Worm (Caenorhabditis elegans) whole organism, L1 larva: Measurements from ENCODE around the gene str-134.

ENCODE experiments used
- C04F5.9 ChIP-seq: sonication (generic microtip); optimal IDR thresholded peaks from 2 replicates; lab custom pipeline; 2016; ENCODE audit warnings: missing genetic modification characterization, missing compliant biosample characterization
- C16A3.4 ChIP-seq: fragments of 150-350 bp; optimal IDR thresholded peaks from 2 replicates; lab custom pipeline; 2014; ENCODE audit warnings: missing biosample characterization, missing genetic modification characterization
- alr-1 ChIP-seq: fragments of 200-800 bp; sonication (Bioruptor generic); optimal IDR thresholded peaks from 2 replicates; lab custom pipeline; 2018; ENCODE audit warnings: borderline replicate concordance, mild to moderate bottlenecking, missing genetic modification characterization, missing compliant biosample characterization
- aly-2 ChIP-seq: fragments of 150-350 bp; optimal IDR thresholded peaks from 2 replicates; lab custom pipeline; 2014; ENCODE audit warnings: missing biosample characterization, missing genetic modification characterization
- ama-1 ChIP-seq: fragments of 150-350 bp; optimal IDR thresholded peaks from 2 replicates; lab custom pipeline; 2014
- ceh-63 ChIP-seq: fragments of 200-800 bp; sonication (Bioruptor generic); optimal IDR thresholded peaks from 2 replicates; lab custom pipeline; 2018; ENCODE audit warnings: mild to moderate bottlenecking, missing genetic modification characterization, missing compliant biosample characterization
- ceh-88 ChIP-seq: fragments of 200-800 bp; sonication (Bioruptor generic); IDR thresholded peaks from 2 replicates; pipeline ENCODE4 v1.3.6; 2022; ENCODE audit warnings: missing genetic modification characterization, missing compliant biosample characterization
- dpl-1 ChIP-seq, 3 experiments: fragments of 150-350 bp in 2 of 3; sonication (generic microtip) in 1 of 3; optimal IDR thresholded peaks; 2 replicates each; lab custom pipeline; 2014 to 2017; ENCODE audit warnings: missing biosample characterization in 3 of 3, missing genetic modification characterization in 3 of 3, missing genetic modification reagents in 3 of 3
- efl-1 ChIP-seq, 4 experiments: fragments of 150-350 bp; optimal IDR thresholded peaks in 3 of 4; peaks in 1 of 4; 1 replicate in 1 of 4; 2 replicates in 3 of 4; lab custom pipeline; 2014; ENCODE audit warnings: missing biosample characterization in 2 of 4, missing genetic modification characterization in 2 of 4, missing genetic modification reagents in 2 of 4
- efl-3 ChIP-seq: fragments of 200-800 bp; sonication (Bioruptor generic); optimal IDR thresholded peaks from 2 replicates; lab custom pipeline; 2018; ENCODE audit warnings: mild to moderate bottlenecking, missing genetic modification characterization, missing compliant biosample characterization
- elt-3 ChIP-seq, 6 experiments: fragments of 150-350 bp in 1 of 6; sonication (generic microtip); optimal IDR thresholded peaks; 2 replicates each; lab custom pipeline; 2017 to 2018; ENCODE audit warnings: missing biosample characterization in 6 of 6, missing genetic modification characterization in 6 of 6, inconsistent platforms in 1 of 6
- fkh-10 ChIP-seq: sonication (generic microtip); optimal IDR thresholded peaks from 2 replicates; lab custom pipeline; 2017; ENCODE audit warnings: missing biosample characterization, missing genetic modification reagents, missing genetic modification characterization
- fkh-4 ChIP-seq: sonication (generic microtip); optimal IDR thresholded peaks from 2 replicates; lab custom pipeline; 2016; ENCODE audit warnings: missing compliant biosample characterization, missing genetic modification characterization, borderline replicate concordance
- fkh-8 ChIP-seq: sonication (generic microtip); optimal IDR thresholded peaks from 2 replicates; lab custom pipeline; 2016; ENCODE audit warnings: mild to moderate bottlenecking, missing genetic modification characterization, missing compliant biosample characterization
- fos-1 ChIP-seq: fragments of 150-350 bp; optimal IDR thresholded peaks from 2 replicates; lab custom pipeline; 2014; ENCODE audit warnings: missing biosample characterization, missing genetic modification characterization
- irx-1 ChIP-seq: sonication (generic microtip); optimal IDR thresholded peaks from 2 replicates; lab custom pipeline; 2016; ENCODE audit warnings: missing genetic modification characterization, missing compliant biosample characterization
- isw-1 ChIP-seq: fragments of 200-800 bp; sonication (Bioruptor generic); IDR thresholded peaks from 2 replicates; pipeline ENCODE4 v1.3.6; 2022; ENCODE audit warnings: missing genetic modification characterization, missing compliant biosample characterization
- lin-15B ChIP-seq: fragments of 150-350 bp; sonication (generic microtip); optimal IDR thresholded peaks from 3 replicates; lab custom pipeline; 2014; ENCODE audit warnings: missing biosample characterization, missing genetic modification characterization
- lin-35 ChIP-seq, 2 experiments: fragments of 150-350 bp; optimal IDR thresholded peaks; 2 replicates each; lab custom pipeline; 2014; ENCODE audit warnings: missing biosample characterization in 2 of 2, missing genetic modification characterization in 2 of 2, missing genetic modification reagents in 2 of 2
- lin-39 ChIP-seq: fragments of 150-350 bp; optimal IDR thresholded peaks from 2 replicates; lab custom pipeline; 2014; ENCODE audit warnings: missing biosample characterization, missing genetic modification reagents, missing genetic modification characterization
- lir-3 ChIP-seq: sonication (generic microtip); optimal IDR thresholded peaks from 2 replicates; lab custom pipeline; 2016; ENCODE audit warnings: mild to moderate bottlenecking, missing genetic modification characterization, moderate library complexity, missing compliant biosample characterization; ENCODE audit not compliant: poor library complexity
- nhr-11 ChIP-seq: fragments of 150-350 bp; optimal IDR thresholded peaks from 2 replicates; lab custom pipeline; 2014; ENCODE audit warnings: missing biosample characterization, missing genetic modification characterization
- nhr-28 ChIP-seq: fragments of 150-350 bp; optimal IDR thresholded peaks from 2 replicates; lab custom pipeline; 2014; ENCODE audit warnings: missing biosample characterization, missing genetic modification characterization
- nhr-71 ChIP-seq: sonication (generic microtip); optimal IDR thresholded peaks from 2 replicates; lab custom pipeline; 2016; ENCODE audit warnings: mild to moderate bottlenecking, missing genetic modification characterization, moderate library complexity, missing compliant biosample characterization
- nhr-77 ChIP-seq: fragments of 150-350 bp; optimal IDR thresholded peaks from 2 replicates; lab custom pipeline; 2014; ENCODE audit warnings: missing biosample characterization, missing genetic modification characterization
- nhr-85 ChIP-seq: sonication (generic microtip); peaks from one replicate; lab custom pipeline; 2016; ENCODE audit warnings: missing genetic modification characterization, inconsistent platforms, missing compliant biosample characterization
- pag-3 ChIP-seq: sonication (generic microtip); optimal IDR thresholded peaks from 2 replicates; lab custom pipeline; 2017; ENCODE audit warnings: missing genetic modification characterization, mild to moderate bottlenecking, missing compliant biosample characterization, antibody characterized with exemption, borderline replicate concordance; ENCODE audit not compliant: insufficient read depth
- rnt-1 ChIP-seq: sonication (generic microtip); optimal IDR thresholded peaks from 2 replicates; lab custom pipeline; 2016; ENCODE audit warnings: mild to moderate bottlenecking, missing genetic modification characterization, moderate library complexity, missing compliant biosample characterization
- skn-1 ChIP-seq: fragments of 150-350 bp; optimal IDR thresholded peaks from 2 replicates; lab custom pipeline; 2014; ENCODE audit warnings: missing biosample characterization, missing genetic modification characterization
- snpc-4 ChIP-seq: fragments of 150-350 bp; optimal IDR thresholded peaks from 2 replicates; lab custom pipeline; 2014; ENCODE audit warnings: missing biosample characterization, missing genetic modification characterization
- snu-23 ChIP-seq: sonication (generic microtip); optimal IDR thresholded peaks from 2 replicates; lab custom pipeline; 2016; ENCODE audit warnings: missing genetic modification characterization, missing compliant biosample characterization
- sox-4 ChIP-seq: sonication (generic microtip); optimal IDR thresholded peaks from 2 replicates; lab custom pipeline; 2016; ENCODE audit warnings: missing genetic modification characterization, missing compliant biosample characterization
- sptf-1 ChIP-seq: fragments of 150-350 bp; optimal IDR thresholded peaks from 2 replicates; lab custom pipeline; 2014; ENCODE audit warnings: missing biosample characterization, missing genetic modification characterization
- sup-37 ChIP-seq: fragments of 200-800 bp; sonication (Bioruptor generic); optimal IDR thresholded peaks from 2 replicates; lab custom pipeline; 2018; ENCODE audit warnings: mild to moderate bottlenecking, missing genetic modification characterization, missing compliant biosample characterization
- unc-86 ChIP-seq: sonication (generic microtip); optimal IDR thresholded peaks from 2 replicates; lab custom pipeline; 2016; ENCODE audit warnings: missing genetic modification characterization, missing compliant biosample characterization
- unc-98 ChIP-seq: fragments of 200-800 bp; sonication (Bioruptor generic); IDR thresholded peaks from 2 replicates; pipeline ENCODE4 v1.3.6; 2022; ENCODE audit warnings: missing genetic modification characterization, missing compliant biosample characterization
- vab-15 ChIP-seq: sonication (generic microtip); optimal IDR thresholded peaks from 2 replicates; lab custom pipeline; 2017; ENCODE audit warnings: missing genotype, mild to moderate bottlenecking, missing genetic modification characterization, missing compliant biosample characterization
- xbp-1 ChIP-seq: sonication (generic microtip); optimal IDR thresholded peaks from 2 replicates; lab custom pipeline; 2016; ENCODE audit warnings: missing genetic modification characterization, missing compliant biosample characterization
- zip-4 ChIP-seq: fragments of 200-800 bp; sonication (Bioruptor generic); optimal IDR thresholded peaks from 2 replicates; lab custom pipeline; 2018; ENCODE audit warnings: mild to moderate bottlenecking, missing genetic modification characterization, moderate library complexity, missing compliant biosample characterization
- ztf-11 ChIP-seq, 2 experiments: sonication (generic microtip); optimal IDR thresholded peaks; 2 replicates each; lab custom pipeline; 2016 to 2017; ENCODE audit warnings: missing genetic modification characterization in 2 of 2, missing biosample characterization in 1 of 2, missing compliant biosample characterization in 1 of 2
- ztf-4 ChIP-seq: fragments of 150-350 bp; optimal IDR thresholded peaks from 2 replicates; lab custom pipeline; 2014; ENCODE audit warnings: missing biosample characterization, missing genetic modification characterization

str-134 gene

ce11 chrV:724946-725806 is 18.3 kb upstream of the str-134 start:
- peak; percentile 92 for TF ChIP-seq ama-1 (lab: Kevin White, UChicago)
- peak; percentile 5 for TF ChIP-seq sup-37 (GFP tag; lab: Kevin White, UChicago)
- peak; percentile 27 for TF ChIP-seq snu-23
- peak; percentile 32 for TF ChIP-seq C16A3.4
- no peak for TF ChIP-seq efl-3 (GFP tag; lab: Kevin White, UChicago)
- peak; percentile 31 for TF ChIP-seq C04F5.9
- no peak for TF ChIP-seq efl-1 (optimal IDR thresholded peaks at IDR 0.05; lab: Kevin White, UChicago)
- peak in 1 of 2 experiments; percentile 84 for TF ChIP-seq efl-1 (GFP tag; optimal IDR thresholded peaks at IDR 0.05 in 1 of 2; lab: Kevin White, UChicago)
- TF ChIP-seq nhr-85 (tag; lab: Kevin White, UChicago), result peak; percentile 49
- TF ChIP-seq nhr-11, result no peak
- peak; percentile 34 for TF ChIP-seq aly-2 (tag; lab: Kevin White, UChicago)

ce11 chrV:725807-726572 is 17.5 kb upstream of the str-134 start:
- TF ChIP-seq lin-35 (GFP tag; optimal IDR thresholded peaks at IDR 0.05; lab: Kevin White, UChicago) (peak in 1 of 2 experiments; percentile 58), lir-3 (tag; lab: Kevin White, UChicago) (peak; percentile 7), aly-2 (tag; lab: Kevin White, UChicago) (peak; percentile 1), efl-1 (optimal IDR thresholded peaks at IDR 0.05; lab: Kevin White, UChicago) (no peak), efl-1 (GFP tag; optimal IDR thresholded peaks at IDR 0.05 in 1 of 2; lab: Kevin White, UChicago) (peak in 1 of 2 experiments; percentile 82), irx-1 (no peak), ama-1 (lab: Kevin White, UChicago) (peak; percentile 66), elt-3 (tag; optimal IDR thresholded peaks at IDR 0.05; lab: Kevin White, UChicago) (peak in 1 of 6 experiments; percentile 38), nhr-71 (tag; lab: Kevin White, UChicago) (no peak)
- TF ChIP-seq, all 84 proteins: peak for 6

ce11 chrV:726573-727483 is 16.6 kb upstream of the str-134 start:
- no peak for TF ChIP-seq vab-15
- TF ChIP-seq alr-1 (tag; lab: Kevin White, UChicago), result no peak
- no peak for TF ChIP-seq fkh-4 (tag; lab: Kevin White, UChicago)
- TF ChIP-seq unc-98 (GFP tag; lab: Robert Waterston, UW), result no peak
- no peak for TF ChIP-seq ztf-11 (tag; optimal IDR thresholded peaks at IDR 0.05; lab: Kevin White, UChicago)
- no peak for TF ChIP-seq unc-86 (tag; lab: Kevin White, UChicago)
- no peak for TF ChIP-seq xbp-1
- peak; percentile 45 for TF ChIP-seq ceh-88 (GFP tag; lab: Robert Waterston, UW)
- TF ChIP-seq nhr-71 (tag; lab: Kevin White, UChicago), result peak; percentile 50
- no peak for TF ChIP-seq fos-1
- no peak for TF ChIP-seq sup-37 (GFP tag; lab: Kevin White, UChicago)
- no peak for TF ChIP-seq nhr-28 (tag; lab: Kevin White, UChicago)
- TF ChIP-seq sox-4 (tag; lab: Kevin White, UChicago), result no peak
- TF ChIP-seq dpl-1 (GFP tag; optimal IDR thresholded peaks at IDR 0.05; lab: Kevin White, UChicago), result no peak
- TF ChIP-seq nhr-77 (tag; lab: Kevin White, UChicago), result no peak
- no peak for TF ChIP-seq isw-1 (GFP tag; lab: Robert Waterston, UW)
- TF ChIP-seq ztf-4, result peak; percentile 21
- no peak for TF ChIP-seq lin-39 (tag; lab: Kevin White, UChicago)
- TF ChIP-seq ceh-63, result no peak
- no peak for TF ChIP-seq zip-4 (GFP tag; lab: Kevin White, UChicago)
- TF ChIP-seq lin-15B (tag; lab: Kevin White, UChicago), result no peak
- TF ChIP-seq rnt-1 (tag; lab: Kevin White, UChicago), result peak; percentile 64
- TF ChIP-seq efl-1 (optimal IDR thresholded peaks at IDR 0.05; lab: Kevin White, UChicago), result no peak
- peak in 1 of 2 experiments; percentile 92 for TF ChIP-seq efl-1 (GFP tag; optimal IDR thresholded peaks at IDR 0.05 in 1 of 2; lab: Kevin White, UChicago)
- no peak for TF ChIP-seq pag-3
- TF ChIP-seq elt-3 (tag; optimal IDR thresholded peaks at IDR 0.05; lab: Kevin White, UChicago), result peak in 4 of 6 experiments; percentile 14 to 71 (median 27)
- TF ChIP-seq ama-1 (lab: Kevin White, UChicago), result peak; percentile 79
- TF ChIP-seq snpc-4, result no peak
- no peak for TF ChIP-seq C16A3.4
- TF ChIP-seq skn-1 (tag; lab: Kevin White, UChicago), result no peak
- TF ChIP-seq fkh-8 (tag; lab: Kevin White, UChicago), result no peak
- TF ChIP-seq sptf-1 (tag; lab: Kevin White, UChicago), result no peak
- no peak for TF ChIP-seq fkh-10
